Worm (Caenorhabditis elegans) whole organism, late embryonic: ENCODE measurements around the gene dpy-10.

ENCODE experiments used
- C08G9.2 ChIP-seq: sonication (generic microtip); optimal IDR thresholded peaks from 2 replicates; lab custom pipeline; 2016; ENCODE audit warnings: mild to moderate bottlenecking, missing genetic modification characterization, moderate library complexity, missing compliant biosample characterization
- F13H6.1 ChIP-seq: sonication (generic microtip); optimal IDR thresholded peaks from 2 replicates; lab custom pipeline; 2016; ENCODE audit warnings: missing genetic modification characterization, missing compliant biosample characterization
- K02D7.2 ChIP-seq: sonication (generic microtip); optimal IDR thresholded peaks from 2 replicates; lab custom pipeline; 2017; ENCODE audit warnings: mild to moderate bottlenecking, missing genetic modification characterization, missing compliant biosample characterization
- K09A11.1 ChIP-seq: sonication (generic microtip); optimal IDR thresholded peaks from 2 replicates; lab custom pipeline; 2017; ENCODE audit warnings: antibody characterized with exemption, mild to moderate bottlenecking, missing genetic modification characterization, missing compliant biosample characterization; ENCODE audit not compliant: insufficient read depth
- ceh-14 ChIP-seq: sonication (generic microtip); optimal IDR thresholded peaks from 2 replicates; lab custom pipeline; 2016; ENCODE audit warnings: missing genotype, missing genetic modification characterization, missing compliant biosample characterization
- ceh-18 ChIP-seq: sonication (generic microtip); optimal IDR thresholded peaks from 2 replicates; lab custom pipeline; 2016; ENCODE audit warnings: missing genetic modification characterization, missing compliant biosample characterization
- ceh-2 ChIP-seq: sonication (generic microtip); optimal IDR thresholded peaks from 2 replicates; lab custom pipeline; 2016; ENCODE audit warnings: missing genotype, missing genetic modification characterization, missing compliant biosample characterization
- ceh-24 ChIP-seq: sonication (generic microtip); optimal IDR thresholded peaks from 2 replicates; lab custom pipeline; 2016; ENCODE audit warnings: mild to moderate bottlenecking, missing genetic modification characterization, missing compliant biosample characterization
- ceh-31 ChIP-seq: sonication (generic microtip); optimal IDR thresholded peaks from 2 replicates; lab custom pipeline; 2016; ENCODE audit warnings: missing genetic modification characterization, missing compliant biosample characterization
- ceh-48 ChIP-seq: sonication (generic microtip); optimal IDR thresholded peaks from 2 replicates; lab custom pipeline; 2016; ENCODE audit warnings: missing genetic modification characterization, inconsistent platforms, missing compliant biosample characterization
- che-1 ChIP-seq: sonication (generic microtip); optimal IDR thresholded peaks from 2 replicates; lab custom pipeline; 2016; ENCODE audit warnings: mild to moderate bottlenecking, missing genetic modification characterization, missing compliant biosample characterization
- dmd-4 ChIP-seq: sonication (generic microtip); optimal IDR thresholded peaks from 2 replicates; lab custom pipeline; 2016; ENCODE audit warnings: borderline replicate concordance, missing genetic modification characterization, missing compliant biosample characterization
- dve-1 ChIP-seq: sonication (generic microtip); optimal IDR thresholded peaks from 2 replicates; lab custom pipeline; 2017; ENCODE audit warnings: antibody characterized with exemption, mild to moderate bottlenecking, missing genetic modification characterization, missing compliant biosample characterization
- elt-2 ChIP-seq: sonication (generic microtip); optimal IDR thresholded peaks from 2 replicates; lab custom pipeline; 2016; ENCODE audit warnings: missing genetic modification reagents, missing genetic modification characterization, missing compliant biosample characterization
- elt-4 ChIP-seq: sonication (generic microtip); optimal IDR thresholded peaks from 2 replicates; lab custom pipeline; 2016; ENCODE audit warnings: missing genetic modification characterization, missing compliant biosample characterization
- fax-1 ChIP-seq: sonication (generic microtip); optimal IDR thresholded peaks from 2 replicates; lab custom pipeline; 2016; ENCODE audit warnings: missing genotype, missing genetic modification characterization, missing compliant biosample characterization
- fkh-6 ChIP-seq: sonication (generic microtip); optimal IDR thresholded peaks from 2 replicates; lab custom pipeline; 2016; ENCODE audit warnings: missing genetic modification characterization, missing compliant biosample characterization
- hlh-13 ChIP-seq: fragments of 200-800 bp; sonication (Bioruptor generic); optimal IDR thresholded peaks from 2 replicates; lab custom pipeline; 2018; ENCODE audit warnings: mild to moderate bottlenecking, missing genetic modification characterization, missing compliant biosample characterization
- hlh-15 ChIP-seq: sonication (generic microtip); optimal IDR thresholded peaks from 2 replicates; lab custom pipeline; 2016; ENCODE audit warnings: missing genetic modification characterization, missing compliant biosample characterization
- hlh-30 ChIP-seq: sonication (generic microtip); optimal IDR thresholded peaks from 2 replicates; lab custom pipeline; 2017; ENCODE audit warnings: antibody characterized with exemption, missing genetic modification characterization, missing compliant biosample characterization; ENCODE audit not compliant: insufficient read depth
- hlh-6 ChIP-seq: sonication (generic microtip); optimal IDR thresholded peaks from 2 replicates; lab custom pipeline; 2016; ENCODE audit warnings: missing genotype, missing genetic modification characterization, missing compliant biosample characterization
- lin-11 ChIP-seq: fragments of 200-800 bp; sonication (Bioruptor generic); optimal IDR thresholded peaks from 2 replicates; lab custom pipeline; 2018; ENCODE audit warnings: mild to moderate bottlenecking, missing genetic modification characterization, missing compliant biosample characterization
- mec-3 ChIP-seq: sonication (generic microtip); optimal IDR thresholded peaks from 2 replicates; lab custom pipeline; 2016; ENCODE audit warnings: borderline replicate concordance, missing genetic modification characterization, missing compliant biosample characterization
- nfya-1 ChIP-seq: sonication (generic microtip); optimal IDR thresholded peaks from 2 replicates; lab custom pipeline; 2017; ENCODE audit warnings: missing genetic modification characterization, mild to moderate bottlenecking, missing compliant biosample characterization, antibody characterized with exemption, moderate library complexity
- npax-4 ChIP-seq: sonication (generic microtip); optimal IDR thresholded peaks from 2 replicates; lab custom pipeline; 2016; ENCODE audit warnings: missing genetic modification characterization, missing compliant biosample characterization
- odd-2 ChIP-seq: sonication (generic microtip); optimal IDR thresholded peaks from 2 replicates; lab custom pipeline; 2017; ENCODE audit warnings: antibody characterized with exemption, mild to moderate bottlenecking, missing genetic modification characterization, missing compliant biosample characterization
- pag-3 ChIP-seq: sonication (generic microtip); optimal IDR thresholded peaks from 2 replicates; lab custom pipeline; 2016; ENCODE audit warnings: missing compliant biosample characterization, missing genetic modification characterization, borderline replicate concordance
- pax-1 ChIP-seq: fragments of 150-350 bp; optimal IDR thresholded peaks from 2 replicates; lab custom pipeline; 2014; ENCODE audit warnings: missing biosample characterization, missing genetic modification characterization
- pha-2 ChIP-seq: sonication (generic microtip); optimal IDR thresholded peaks from 2 replicates; lab custom pipeline; 2017; ENCODE audit warnings: mild to moderate bottlenecking, missing genetic modification characterization, missing compliant biosample characterization
- pha-4 ChIP-seq: fragments of 150-350 bp; optimal IDR thresholded peaks from 2 replicates; lab custom pipeline; 2018; ENCODE audit warnings: missing biosample characterization, missing genetic modification reagents, missing genetic modification characterization
- pqm-1 ChIP-seq: sonication (generic microtip); optimal IDR thresholded peaks from 2 replicates; lab custom pipeline; 2016; ENCODE audit warnings: missing genetic modification characterization, missing compliant biosample characterization
- pros-1 ChIP-seq: fragments of 150-350 bp; optimal IDR thresholded peaks from 2 replicates; lab custom pipeline; 2014; ENCODE audit warnings: missing biosample characterization, missing genetic modification reagents, missing genetic modification characterization
- ref-2 ChIP-seq: sonication (generic microtip); optimal IDR thresholded peaks from 2 replicates; lab custom pipeline; 2016; ENCODE audit warnings: missing genetic modification characterization, missing compliant biosample characterization
- sox-2 ChIP-seq: fragments of 200-800 bp; sonication (Bioruptor generic); IDR thresholded peaks from 2 replicates; pipeline ENCODE4 v1.3.6; 2022; ENCODE audit warnings: missing genetic modification reagents, missing genetic modification characterization, missing compliant biosample characterization
- sox-4 ChIP-seq: sonication (generic microtip); optimal IDR thresholded peaks from 2 replicates; lab custom pipeline; 2017; ENCODE audit warnings: mild to moderate bottlenecking, missing genetic modification characterization, inconsistent platforms, missing compliant biosample characterization
- syd-9 ChIP-seq: sonication (generic microtip); optimal IDR thresholded peaks from 2 replicates; lab custom pipeline; 2016; ENCODE audit warnings: mild to moderate bottlenecking, missing genetic modification characterization, moderate library complexity, missing compliant biosample characterization
- tbx-2 ChIP-seq: sonication (generic microtip); optimal IDR thresholded peaks from 2 replicates; lab custom pipeline; 2016; ENCODE audit warnings: missing genetic modification characterization, missing compliant biosample characterization
- ttx-3 ChIP-seq: sonication (generic microtip); optimal IDR thresholded peaks from 2 replicates; lab custom pipeline; 2016; ENCODE audit warnings: missing genetic modification reagents, missing genetic modification characterization, missing compliant biosample characterization
- unc-3 ChIP-seq, 2 experiments: fragments of 200-800 bp in 1 of 2; sonication (Bioruptor generic) in 1 of 2; sonication (generic microtip) in 1 of 2; conservative IDR thresholded peaks in 1 of 2; optimal IDR thresholded peaks in 1 of 2; 2 replicates each; pipeline versions ENCODE4 v1.3.6 to Lab custom; 2016 to 2022; ENCODE audit warnings: missing compliant biosample characterization in 2 of 2, missing genetic modification characterization in 2 of 2, missing genetic modification reagents in 1 of 2
- unc-42 ChIP-seq: sonication (generic microtip); optimal IDR thresholded peaks from 2 replicates; lab custom pipeline; 2016; ENCODE audit warnings: missing genotype, missing genetic modification characterization, missing compliant biosample characterization
- unc-55 ChIP-seq: sonication (generic microtip); optimal IDR thresholded peaks from 2 replicates; lab custom pipeline; 2017; ENCODE audit warnings: missing biosample characterization, missing genetic modification reagents, missing genetic modification characterization
- zip-5 ChIP-seq: sonication (generic microtip); optimal IDR thresholded peaks from 2 replicates; lab custom pipeline; 2016; ENCODE audit warnings: missing genetic modification characterization, missing compliant biosample characterization
- ztf-16 ChIP-seq: sonication (generic microtip); optimal IDR thresholded peaks from 2 replicates; lab custom pipeline; 2017; ENCODE audit warnings: missing genetic modification characterization, missing compliant biosample characterization

Gene dpy-10

ce11 chrII:6734674-6735073 lies 22.6 kb upstream of the dpy-10 start, which contains the start of gene T14B4.3 (continued):
- no peak for TF ChIP-seq hlh-30 (tag; lab: Kevin White, UChicago)
- TF ChIP-seq pqm-1 (tag; lab: Kevin White, UChicago), result peak; percentile 8
- TF ChIP-seq elt-4 (tag; lab: Kevin White, UChicago), result no peak
- no peak for TF ChIP-seq hlh-13 (GFP tag; lab: Kevin White, UChicago)
- peak; percentile 44 for TF ChIP-seq ceh-18 (tag; lab: Kevin White, UChicago)
- no peak for TF ChIP-seq ceh-24
- peak; percentile 39 for TF ChIP-seq ztf-16 (tag; lab: Kevin White, UChicago)
- TF ChIP-seq F13H6.1 (tag; lab: Kevin White, UChicago), result peak; percentile 67
- peak; percentile 73 for TF ChIP-seq zip-5
- TF ChIP-seq fax-1 (tag; lab: Kevin White, UChicago), result peak; percentile 84
- TF ChIP-seq C08G9.2 (tag; lab: Kevin White, UChicago), result peak; percentile 80
- no peak for TF ChIP-seq ttx-3 (tag; lab: Kevin White, UChicago)
- TF ChIP-seq fkh-6, result peak; percentile 61
- no peak for TF ChIP-seq odd-2 (tag; lab: Kevin White, UChicago)
- peak; percentile 91 for TF ChIP-seq tbx-2 (tag; lab: Kevin White, UChicago)
- TF ChIP-seq ceh-48 (tag; lab: Kevin White, UChicago), result no peak
- no peak for TF ChIP-seq che-1 (tag; lab: Kevin White, UChicago)
- no peak for TF ChIP-seq npax-4
- no peak for TF ChIP-seq dve-1
- no peak for TF ChIP-seq hlh-6
- TF ChIP-seq ref-2 (tag; lab: Kevin White, UChicago), result peak; percentile 76
- no peak for TF ChIP-seq unc-3 (GFP tag; conservative IDR thresholded peaks at IDR 0.05; lab: Robert Waterston, UW)
- no peak for TF ChIP-seq unc-3 (tag; optimal IDR thresholded peaks at IDR 0.05; lab: Kevin White, UChicago)
- peak; percentile 6 for TF ChIP-seq pax-1 (tag; lab: Kevin White, UChicago)
- peak; percentile 78 for TF ChIP-seq ceh-2 (tag; lab: Kevin White, UChicago)
- peak; percentile 69 for TF ChIP-seq ceh-14
- no peak for TF ChIP-seq pag-3 (tag; lab: Kevin White, UChicago)
- TF ChIP-seq pros-1 (tag; lab: Kevin White, UChicago), result no peak
- TF ChIP-seq syd-9 (tag; lab: Kevin White, UChicago), result peak; percentile 43
- no peak for TF ChIP-seq pha-4 (tag; lab: Kevin White, UChicago)
- no peak for TF ChIP-seq lin-11 (tag; lab: Kevin White, UChicago)
- peak; percentile 95 for TF ChIP-seq ceh-31 (tag; lab: Kevin White, UChicago)
- no peak for TF ChIP-seq dmd-4

- TF ChIP-seq nfya-1 (tag; lab: Kevin White, UChicago) (no peak), K02D7.2 (no peak), hlh-30 (tag; lab: Kevin White, UChicago) (no peak), K09A11.1 (tag; lab: Kevin White, UChicago) (no peak), hlh-15 (tag; lab: Kevin White, UChicago) (no peak), sox-2 (no peak), pha-2 (tag; lab: Kevin White, UChicago) (no peak)
These were observed 21.7 kb upstream of the dpy-10 start, which contains the start of gene T14B4.9 for ce11 chrII:6733718-6734117. Gene T14B4.9, minus strand, starts transcription at chrII:6733818.

DNA sequence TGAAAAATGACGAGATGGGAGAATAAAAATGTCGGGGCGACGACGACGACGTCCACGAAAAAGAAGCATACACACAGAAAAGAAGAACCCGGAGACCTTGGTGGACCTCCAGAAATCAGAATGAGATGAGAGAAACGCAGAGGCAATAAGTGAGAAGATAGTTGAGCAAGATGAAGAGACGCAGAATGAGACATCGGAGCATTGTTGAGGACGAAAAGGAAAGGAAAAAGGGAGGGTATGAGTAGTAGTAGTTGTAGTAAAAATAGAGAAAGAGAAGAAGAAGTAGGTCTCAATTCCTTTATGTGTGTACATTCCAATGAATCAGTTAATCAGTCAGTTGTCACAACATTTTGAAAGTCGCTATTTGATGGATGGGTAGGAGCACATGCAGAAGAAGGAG lies 17.3 kb upstream of the dpy-10 start, which contains the start of gene T14B4.8:
Gene T14B4.8, minus strand, starts transcription at position 60 of the 400 bp plus-strand sequence.
- TF ChIP-seq tbx-2 (tag; lab: Kevin White, UChicago) (peak; percentile 21), ceh-31 (tag; lab: Kevin White, UChicago) (peak; percentile 31), ttx-3 (tag; lab: Kevin White, UChicago) (no peak), unc-55 (GFP tag; lab: Kevin White, UChicago) (peak; percentile 63), elt-2 (tag; lab: Kevin White, UChicago) (peak; percentile 2), mec-3 (no peak), hlh-30 (tag; lab: Kevin White, UChicago) (no peak), pros-1 (tag; lab: Kevin White, UChicago) (no peak), unc-42 (peak; percentile 57), sox-4 (tag; lab: Kevin White, UChicago) (no peak), che-1 (tag; lab: Kevin White, UChicago) (no peak), nfya-1 (tag; lab: Kevin White, UChicago) (peak; percentile 12)
